Worm (Caenorhabditis elegans) whole organism, L1 larva: ENCODE data around the gene tmem-184.

Experiments
- ceh-82 ChIP-seq, 3 experiments: fragments of 150-350 bp in 1 of 3; sonication (generic microtip) in 2 of 3; optimal IDR thresholded peaks; 2 replicates each; lab custom pipeline; 2014 to 2017; ENCODE audit warnings: missing biosample characterization in 3 of 3, missing genetic modification characterization in 3 of 3
- ces-1 ChIP-seq: fragments of 150-350 bp; optimal IDR thresholded peaks from 2 replicates; lab custom pipeline; 2014; ENCODE audit warnings: missing biosample characterization, missing genetic modification reagents, missing genetic modification characterization
- egl-13 ChIP-seq: sonication (generic microtip); optimal IDR thresholded peaks from 2 replicates; lab custom pipeline; 2016; ENCODE audit warnings: missing genotype, missing genetic modification reagents, missing genetic modification characterization, missing compliant biosample characterization
- fos-1 ChIP-seq: fragments of 150-350 bp; optimal IDR thresholded peaks from 2 replicates; lab custom pipeline; 2014; ENCODE audit warnings: missing biosample characterization, missing genetic modification characterization
- grh-1 ChIP-seq: fragments of 200-800 bp; sonication (Bioruptor generic); IDR thresholded peaks from 2 replicates; pipeline ENCODE4 v1.3.6; 2022; ENCODE audit warnings: missing genetic modification reagents, missing genetic modification characterization, missing compliant biosample characterization
- hpl-2 ChIP-seq: fragments of 150-350 bp; optimal IDR thresholded peaks from 2 replicates; lab custom pipeline; 2014; ENCODE audit warnings: missing biosample characterization, missing genetic modification reagents, missing genetic modification characterization
- mdl-1 ChIP-seq, 2 experiments: fragments of 150-350 bp; optimal IDR thresholded peaks; 2 replicates each; lab custom pipeline; 2014 to 2017; ENCODE audit warnings: missing biosample characterization in 2 of 2, missing genetic modification characterization in 2 of 2, inconsistent platforms in 1 of 2
- nhr-11 ChIP-seq: fragments of 150-350 bp; optimal IDR thresholded peaks from 2 replicates; lab custom pipeline; 2014; ENCODE audit warnings: missing biosample characterization, missing genetic modification characterization
- nhr-12 ChIP-seq: sonication (generic microtip); optimal IDR thresholded peaks from 2 replicates; lab custom pipeline; 2017; ENCODE audit warnings: missing biosample characterization, missing genetic modification characterization
- nhr-28 ChIP-seq: fragments of 150-350 bp; optimal IDR thresholded peaks from 2 replicates; lab custom pipeline; 2014; ENCODE audit warnings: missing biosample characterization, missing genetic modification characterization
- rnt-1 ChIP-seq: sonication (generic microtip); optimal IDR thresholded peaks from 2 replicates; lab custom pipeline; 2016; ENCODE audit warnings: mild to moderate bottlenecking, missing genetic modification characterization, moderate library complexity, missing compliant biosample characterization
- snpc-4 ChIP-seq: fragments of 150-350 bp; optimal IDR thresholded peaks from 2 replicates; lab custom pipeline; 2014; ENCODE audit warnings: missing biosample characterization, missing genetic modification characterization
- tlp-1 ChIP-seq: fragments of 150-350 bp; optimal IDR thresholded peaks from 2 replicates; lab custom pipeline; 2014; ENCODE audit warnings: missing biosample characterization, missing genetic modification characterization

- TF ChIP-seq nhr-12 (tag; lab: Kevin White, UChicago) (no peak), ces-1 (GFP tag; lab: Kevin White, UChicago) (no peak), nhr-11 (tag; lab: Kevin White, UChicago) (no peak), hpl-2 (GFP tag; lab: Kevin White, UChicago) (no peak), snpc-4 (tag; lab: Kevin White, UChicago) (no peak), nhr-28 (no peak), ceh-82 (tag; optimal IDR thresholded peaks at IDR 0.05; lab: Kevin White, UChicago) (no peak), egl-13 (no peak), fos-1 (tag; lab: Kevin White, UChicago) (no peak), mdl-1 (tag; optimal IDR thresholded peaks at IDR 0.05; lab: Kevin White, UChicago) (no peak), rnt-1 (tag; lab: Kevin White, UChicago) (no peak), grh-1 (GFP tag; lab: Robert Waterston, UW) (no peak), tlp-1 (tag; lab: Kevin White, UChicago) (no peak)
These were observed 49.2 kb downstream of the tmem-184 start for ce11 chrX:14657445-14657844.
